Worm (Caenorhabditis elegans) whole organism, L4 larva: Measurements from ENCODE around the gene his-48.

Experiments
- D1046.2 ChIP-seq: fragments of 200-800 bp; sonication (Bioruptor generic); IDR thresholded peaks from 2 replicates; pipeline ENCODE4 v1.3.6; 2022; ENCODE audit warnings: missing genetic modification characterization, missing compliant biosample characterization
- F10B5.3 ChIP-seq: sonication (generic microtip); optimal IDR thresholded peaks from 2 replicates; lab custom pipeline; 2016; ENCODE audit warnings: mild to moderate bottlenecking, missing genetic modification characterization, missing compliant biosample characterization
- F26F4.8 ChIP-seq: fragments of 200-800 bp; sonication (Bioruptor generic); conservative IDR thresholded peaks from 2 replicates; pipeline ENCODE4 v1.3.6; 2022; ENCODE audit warnings: missing genetic modification characterization, missing compliant biosample characterization
- F44E2.7 ChIP-seq: fragments of 200-800 bp; sonication (Bioruptor generic); IDR thresholded peaks from 2 replicates; pipeline ENCODE4 v2.1.2; 2022; ENCODE audit warnings: missing genetic modification characterization, missing compliant biosample characterization
- T20F7.1 ChIP-seq: fragments of 200-800 bp; sonication (Bioruptor generic); optimal IDR thresholded peaks from 2 replicates; lab custom pipeline; 2018; ENCODE audit warnings: mild to moderate bottlenecking, missing genetic modification characterization, missing compliant biosample characterization
- Y75B8A.6 ChIP-seq: fragments of 200-800 bp; sonication (Bioruptor generic); IDR thresholded peaks from 2 replicates; pipeline ENCODE4 v1.3.6; 2022; ENCODE audit warnings: missing genetic modification reagents, missing genetic modification characterization, missing compliant biosample characterization
- aha-1 ChIP-seq: fragments of 150-350 bp; peaks from one replicate; lab custom pipeline; 2014; ENCODE audit warnings: missing biosample characterization, missing genetic modification characterization
- ceh-82 ChIP-seq: sonication (generic microtip); optimal IDR thresholded peaks from 2 replicates; lab custom pipeline; 2017; ENCODE audit warnings: missing biosample characterization, missing genetic modification characterization
- cey-2 ChIP-seq: sonication (generic microtip); optimal IDR thresholded peaks from 3 replicates; lab custom pipeline; 2017; ENCODE audit warnings: missing genetic modification characterization, mild to moderate bottlenecking, missing compliant biosample characterization, antibody characterized with exemption, borderline replicate concordance; ENCODE audit not compliant: insufficient read depth
- daf-16 ChIP-seq, 3 experiments: sonication (generic microtip); optimal IDR thresholded peaks; 2 replicates each; lab custom pipeline; 2016 to 2017; ENCODE audit warnings: missing genetic modification characterization in 3 of 3, missing genetic modification reagents in 3 of 3, mild to moderate bottlenecking in 2 of 3, missing compliant biosample characterization in 2 of 3, missing biosample characterization in 1 of 3, moderate library complexity in 1 of 3
- dmd-6 ChIP-seq: fragments of 200-800 bp; sonication (Bioruptor generic); IDR thresholded peaks from 2 replicates; pipeline ENCODE4 v1.3.6; 2022; ENCODE audit warnings: missing genetic modification reagents, missing genetic modification characterization, missing compliant biosample characterization
- dmd-9 ChIP-seq: fragments of 200-800 bp; sonication (Bioruptor generic); IDR thresholded peaks from 2 replicates; pipeline ENCODE4 v1.3.6; 2022; ENCODE audit warnings: missing genetic modification reagents, missing genetic modification characterization, missing compliant biosample characterization
- duxl-1 ChIP-seq: sonication (generic microtip); optimal IDR thresholded peaks from 2 replicates; lab custom pipeline; 2016; ENCODE audit warnings: mild to moderate bottlenecking, missing genetic modification characterization, moderate library complexity, missing compliant biosample characterization; ENCODE audit not compliant: poor library complexity
- dve-1 ChIP-seq: sonication (generic microtip); optimal IDR thresholded peaks from 2 replicates; lab custom pipeline; 2017; ENCODE audit warnings: antibody characterized with exemption, mild to moderate bottlenecking, missing genetic modification characterization, missing compliant biosample characterization; ENCODE audit not compliant: insufficient read depth
- egl-27 ChIP-seq: sonication (generic microtip); optimal IDR thresholded peaks from 3 replicates; lab custom pipeline; 2017; ENCODE audit warnings: missing biosample characterization, missing genetic modification reagents, missing genetic modification characterization
- fkh-10 ChIP-seq: fragments of 150-350 bp; optimal IDR thresholded peaks from 2 replicates; lab custom pipeline; 2014; ENCODE audit warnings: missing biosample characterization, missing genetic modification reagents, missing genetic modification characterization
- hif-1 ChIP-seq, 2 experiments: sonication (generic microtip); optimal IDR thresholded peaks; 2 replicates each; lab custom pipeline; 2016 to 2017; ENCODE audit warnings: missing compliant biosample characterization in 2 of 2, missing genetic modification characterization in 2 of 2, missing genetic modification reagents in 2 of 2, missing genotype in 2 of 2, mild to moderate bottlenecking in 1 of 2
- hlh-11 ChIP-seq: fragments of 200-800 bp; sonication (Bioruptor generic); optimal IDR thresholded peaks from 2 replicates; lab custom pipeline; 2018; ENCODE audit warnings: mild to moderate bottlenecking, missing genetic modification characterization, missing compliant biosample characterization
- hlh-30 ChIP-seq: sonication (generic microtip); optimal IDR thresholded peaks from 2 replicates; lab custom pipeline; 2017; ENCODE audit warnings: antibody characterized with exemption, mild to moderate bottlenecking, missing genetic modification characterization, missing compliant biosample characterization; ENCODE audit not compliant: insufficient read depth
- hmg-1.1 ChIP-seq: fragments of 200-800 bp; sonication (Bioruptor generic); IDR thresholded peaks from 2 replicates; pipeline ENCODE4 v1.3.6; 2022; ENCODE audit warnings: missing genetic modification reagents, missing genetic modification characterization, missing compliant biosample characterization
- jun-1 ChIP-seq: fragments of 150-350 bp; optimal IDR thresholded peaks from 2 replicates; lab custom pipeline; 2014; ENCODE audit warnings: missing biosample characterization, missing genetic modification reagents, missing genetic modification characterization
- lim-7 ChIP-seq: fragments of 200-800 bp; sonication (Bioruptor generic); IDR thresholded peaks from 2 replicates; pipeline ENCODE4 v1.3.6; 2022; ENCODE audit warnings: missing genetic modification characterization, missing compliant biosample characterization
- lin-13 ChIP-seq: fragments of 150-350 bp; optimal IDR thresholded peaks from 2 replicates; lab custom pipeline; 2014; ENCODE audit warnings: missing biosample characterization, missing genetic modification reagents, missing genetic modification characterization
- lin-29 ChIP-seq: fragments of 200-800 bp; sonication (Bioruptor generic); IDR thresholded peaks from 2 replicates; pipeline ENCODE4 v1.3.6; 2022; ENCODE audit warnings: missing genetic modification reagents, missing genetic modification characterization, missing compliant biosample characterization
- lin-38 ChIP-seq: fragments of 200-800 bp; sonication (Bioruptor generic); IDR thresholded peaks from 2 replicates; pipeline ENCODE4 v1.3.6; 2022; ENCODE audit warnings: missing genetic modification reagents, missing genetic modification characterization, missing compliant biosample characterization
- mdl-1 ChIP-seq, 2 experiments: fragments of 150-350 bp in 1 of 2; sonication (generic microtip) in 1 of 2; optimal IDR thresholded peaks; 2 replicates each; lab custom pipeline; 2014 to 2017; ENCODE audit warnings: missing biosample characterization in 2 of 2, missing genetic modification characterization in 2 of 2
- mep-1 ChIP-seq: fragments of 150-350 bp; sonication (generic microtip); optimal IDR thresholded peaks from 3 replicates; lab custom pipeline; 2014; ENCODE audit warnings: missing biosample characterization, missing genetic modification characterization
- mes-2 ChIP-seq: sonication (generic microtip); optimal IDR thresholded peaks from 2 replicates; lab custom pipeline; 2016; ENCODE audit warnings: missing genotype, mild to moderate bottlenecking, missing genetic modification characterization, missing compliant biosample characterization; ENCODE audit not compliant: poor library complexity, severe bottlenecking
- mxl-2 ChIP-seq: fragments of 200-800 bp; sonication (Bioruptor generic); conservative IDR thresholded peaks from 2 replicates; pipeline ENCODE4 v1.3.6; 2022; ENCODE audit warnings: missing genetic modification reagents, missing genetic modification characterization, missing compliant biosample characterization
- mxl-3 ChIP-seq: fragments of 200-800 bp; sonication (Bioruptor generic); optimal IDR thresholded peaks from 2 replicates; lab custom pipeline; 2018; ENCODE audit warnings: mild to moderate bottlenecking, missing genetic modification characterization, missing compliant biosample characterization
- nhr-10 ChIP-seq: fragments of 150-350 bp; optimal IDR thresholded peaks from 2 replicates; lab custom pipeline; 2014; ENCODE audit warnings: missing biosample characterization, missing genetic modification characterization
- nhr-237 ChIP-seq: sonication (generic microtip); optimal IDR thresholded peaks from 2 replicates; lab custom pipeline; 2017; ENCODE audit warnings: missing biosample characterization, missing genetic modification characterization
- nhr-41 ChIP-seq: fragments of 200-800 bp; sonication (Bioruptor generic); IDR thresholded peaks from 2 replicates; pipeline ENCODE4 v1.3.6; 2022; ENCODE audit warnings: missing genetic modification reagents, missing genetic modification characterization, missing compliant biosample characterization
- nhr-48 ChIP-seq: sonication (generic microtip); optimal IDR thresholded peaks from 2 replicates; lab custom pipeline; 2016; ENCODE audit warnings: mild to moderate bottlenecking, missing genetic modification characterization, missing compliant biosample characterization
- nhr-6 ChIP-seq: fragments of 150-350 bp; optimal IDR thresholded peaks from 2 replicates; lab custom pipeline; 2014; ENCODE audit warnings: missing biosample characterization, missing genetic modification characterization
- nhr-77 ChIP-seq: fragments of 150-350 bp; optimal IDR thresholded peaks from 2 replicates; lab custom pipeline; 2014; ENCODE audit warnings: missing biosample characterization, missing genetic modification characterization
- php-3 ChIP-seq: fragments of 200-800 bp; sonication (Bioruptor generic); IDR thresholded peaks from 2 replicates; pipeline ENCODE4 v1.3.6; 2022; ENCODE audit warnings: missing genetic modification reagents, missing genetic modification characterization, missing compliant biosample characterization
- saeg-2 ChIP-seq: fragments of 200-800 bp; sonication (Bioruptor generic); IDR thresholded peaks from 2 replicates; pipeline ENCODE4 v1.3.6; 2022; ENCODE audit warnings: missing genetic modification reagents, missing genetic modification characterization, missing compliant biosample characterization
- snpc-4 ChIP-seq: fragments of 150-350 bp; optimal IDR thresholded peaks from 2 replicates; lab custom pipeline; 2014; ENCODE audit warnings: missing biosample characterization, missing genetic modification characterization
- spr-1 ChIP-seq: sonication (generic microtip); optimal IDR thresholded peaks from 2 replicates; lab custom pipeline; 2016; ENCODE audit warnings: mild to moderate bottlenecking, missing genetic modification characterization, missing compliant biosample characterization
- tra-1 ChIP-seq: fragments of 200-800 bp; sonication (Bioruptor generic); IDR thresholded peaks from 2 replicates; pipeline ENCODE4 v1.3.6; 2022; ENCODE audit warnings: missing genetic modification reagents, missing genetic modification characterization, missing compliant biosample characterization
- unc-39 ChIP-seq: sonication (generic microtip); optimal IDR thresholded peaks from 2 replicates; lab custom pipeline; 2017; ENCODE audit warnings: missing biosample characterization, missing genetic modification characterization
- unc-62 ChIP-seq, 3 experiments: fragments of 150-350 bp in 1 of 3; sonication (generic microtip); optimal IDR thresholded peaks in 2 of 3; peaks in 1 of 3; 1 replicate in 1 of 3; 2 replicates in 2 of 3; lab custom pipeline; 2014 to 2017; ENCODE audit warnings: missing biosample characterization in 3 of 3, missing genetic modification characterization in 3 of 3, missing genetic modification reagents in 3 of 3, missing genotype in 1 of 3
- zag-1 ChIP-seq: fragments of 150-350 bp; optimal IDR thresholded peaks from 2 replicates; lab custom pipeline; 2014; ENCODE audit warnings: missing biosample characterization, missing genetic modification characterization
- zfp-3 ChIP-seq: fragments of 200-800 bp; sonication (Bioruptor generic); conservative IDR thresholded peaks from 2 replicates; pipeline ENCODE4 v1.3.6; 2022; ENCODE audit warnings: missing genetic modification reagents, missing genetic modification characterization, missing compliant biosample characterization

his-48 gene

ce11 chrIV:11324741-11325140 is at the start of gene his-48:
Gene his-48 (plus strand): TSS chrIV:11324745.
- TF ChIP-seq lin-38 (peak; percentile 39; the same call in 1 of the 2 replicates), lim-7 (GFP tag; lab: Robert Waterston, UW) (peak; percentile 56; the same call in 1 of the 2 replicates)

ce11 chrIV:11276026-11276425 is 48.5 kb upstream of the his-48 start:
- TF ChIP-seq F44E2.7 (GFP tag; lab: Robert Waterston, UW) = no peak
- TF ChIP-seq ceh-82 (tag; lab: Kevin White, UChicago) = no peak
- TF ChIP-seq zfp-3 (GFP tag; lab: Robert Waterston, UW) = no peak
- TF ChIP-seq mep-1 (tag; lab: Kevin White, UChicago) = no peak
- no peak for TF ChIP-seq dve-1 (tag; lab: Kevin White, UChicago)
- TF ChIP-seq jun-1 (tag; lab: Kevin White, UChicago) = no peak
- TF ChIP-seq F26F4.8 = no peak
- peak in 1 of 2 experiments; percentile 90 for TF ChIP-seq unc-62 (GFP tag; optimal IDR thresholded peaks at IDR 0.05 in 1 of 2; lab: Kevin White, UChicago)
- TF ChIP-seq unc-62 (tag; optimal IDR thresholded peaks at IDR 0.05; lab: Kevin White, UChicago) = no peak
- no peak for TF ChIP-seq T20F7.1 (GFP tag; lab: Kevin White, UChicago)

- peak; percentile 72 for TF ChIP-seq nhr-77 (tag; lab: Kevin White, UChicago)
- peak; percentile 71 for TF ChIP-seq aha-1
- TF ChIP-seq lin-13 (GFP tag; lab: Kevin White, UChicago) = peak; percentile 14
- TF ChIP-seq F26F4.8 = no peak
- peak; percentile 94 for TF ChIP-seq hlh-11
- TF ChIP-seq F10B5.3 = peak; percentile 28
- no peak for TF ChIP-seq D1046.2
- TF ChIP-seq T20F7.1 (GFP tag; lab: Kevin White, UChicago) = peak; percentile 12
- TF ChIP-seq mes-2 (tag; lab: Kevin White, UChicago) = peak; percentile 36
- no peak for TF ChIP-seq cey-2
- TF ChIP-seq nhr-10 (tag; lab: Kevin White, UChicago) = peak; percentile 39
- TF ChIP-seq nhr-237 (tag; lab: Kevin White, UChicago) = no peak
- TF ChIP-seq zag-1 = no peak
- TF ChIP-seq fkh-10 (GFP tag; lab: Kevin White, UChicago) = no peak
- 0 out of 2 replicates have a peak, but pooled peaks have one; percentile 3 for TF ChIP-seq mxl-2 (GFP tag; lab: Robert Waterston, UW)
- no peak for TF ChIP-seq egl-27 (tag; lab: Kevin White, UChicago)
- TF ChIP-seq duxl-1 (tag; lab: Kevin White, UChicago) = no peak
- no peak for TF ChIP-seq snpc-4 (tag; lab: Kevin White, UChicago)
- no peak for TF ChIP-seq dmd-9 (GFP tag; lab: Robert Waterston, UW)
- TF ChIP-seq nhr-41 = 0 out of 2 replicates have a peak, but pooled peaks have one; percentile 23
- peak in 1 of 2 experiments; percentile 58 for TF ChIP-seq mdl-1 (tag; optimal IDR thresholded peaks at IDR 0.05; lab: Kevin White, UChicago)
- TF ChIP-seq nhr-48 (tag; lab: Kevin White, UChicago) = peak; percentile 84
- peak; percentile 25 for TF ChIP-seq jun-1 (tag; lab: Kevin White, UChicago)
- TF ChIP-seq hif-1 (tag; optimal IDR thresholded peaks at IDR 0.05; lab: Kevin White, UChicago) = peak in 1 of 2 experiments; percentile 59
- peak; percentile 28 for TF ChIP-seq hlh-30 (tag; lab: Kevin White, UChicago)
- peak in 1 of 2 experiments; percentile 92 for TF ChIP-seq daf-16 (GFP tag; optimal IDR thresholded peaks at IDR 0.05; lab: Kevin White, UChicago)
- peak; percentile 91 for TF ChIP-seq daf-16 (tag; optimal IDR thresholded peaks at IDR 0.05; lab: Kevin White, UChicago)
- no peak for TF ChIP-seq spr-1 (tag; lab: Kevin White, UChicago)
- TF ChIP-seq nhr-6 (tag; lab: Kevin White, UChicago) = peak; percentile 83
- TF ChIP-seq lin-29 = no peak
- TF ChIP-seq unc-39 (tag; lab: Kevin White, UChicago) = no peak
- no peak for TF ChIP-seq hmg-1.1 (GFP tag; lab: Robert Waterston, UW)
- no peak for TF ChIP-seq Y75B8A.6
- peak; percentile 89 for TF ChIP-seq dmd-6
- peak; percentile 55 for TF ChIP-seq mxl-3 (GFP tag; lab: Kevin White, UChicago)
- peak; percentile 93 for TF ChIP-seq dve-1 (tag; lab: Kevin White, UChicago)
- TF ChIP-seq saeg-2 (GFP tag; lab: Robert Waterston, UW) = 0 out of 2 replicates have a peak, but pooled peaks have one; percentile 29
- TF ChIP-seq tra-1 (GFP tag; lab: Robert Waterston, UW) = peak; percentile 85
- TF ChIP-seq php-3 = peak; percentile 81
Measured at ce11 chrIV:11284102-11284531, 40.4 kb upstream of the his-48 start.
